Fruit fly (Drosophila melanogaster) whole organism, embryonic: ENCODE measurements around the gene COX7AL.

Source experiments
- CG12071 ChIP-seq: fragments of 200-800 bp; sonication (Bioruptor generic); optimal IDR thresholded peaks from 3 replicates; lab custom pipeline; 2018; ENCODE audit warnings: missing biosample characterization, mild to moderate bottlenecking, missing genetic modification characterization
- Lim3 ChIP-seq: fragments of 200-800 bp; sonication (Bioruptor generic); IDR thresholded peaks from 2 replicates; pipeline ENCODE4 v1.3.6; 2022; ENCODE audit warnings: missing biosample characterization, missing genetic modification characterization
- chn ChIP-seq: fragments of 200-800 bp; sonication (Bioruptor generic); optimal IDR thresholded peaks from 2 replicates; lab custom pipeline; 2016; ENCODE audit warnings: missing biosample characterization, missing genetic modification characterization
- cwo ChIP-seq: fragments of 200-800 bp; sonication (Bioruptor generic); optimal IDR thresholded peaks from 3 replicates; lab custom pipeline; 2017; ENCODE audit warnings: missing biosample characterization, missing genetic modification characterization, mild to moderate bottlenecking, moderate library complexity, missing genetic modification reagents

DNA sequence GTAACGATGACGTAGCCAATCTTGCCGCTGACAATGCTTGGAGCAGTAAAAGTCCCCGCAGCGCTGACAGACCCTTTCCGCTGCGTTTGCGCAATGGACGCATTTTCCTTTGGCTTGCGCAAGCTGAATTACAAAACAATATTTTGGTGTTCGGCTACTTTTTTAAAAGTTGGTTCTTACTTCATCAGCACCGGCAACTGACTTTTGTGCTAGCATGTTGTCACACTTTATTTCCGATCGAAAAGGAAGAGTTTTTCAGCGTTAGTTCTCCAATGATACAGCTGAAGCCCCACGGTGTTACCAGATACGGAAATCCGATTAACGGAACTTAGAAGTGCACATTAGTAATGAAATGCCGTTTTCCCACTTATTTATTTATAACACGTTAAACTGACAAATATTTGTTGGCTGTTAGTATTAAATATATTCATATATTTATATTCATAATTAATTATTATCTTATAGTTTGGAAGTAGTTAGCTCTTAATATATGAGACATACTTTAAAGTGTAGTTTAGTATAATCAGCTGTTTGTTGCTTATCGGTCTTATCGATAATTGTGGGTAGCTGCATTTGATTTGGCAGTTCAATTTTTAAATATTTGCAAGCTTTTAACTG lies 18.9 kb downstream of the COX7AL start, which contains the start of the genes Veneno and CG7963:
- TF ChIP-seq Lim3: no peak
- no peak for TF ChIP-seq cwo
- TF ChIP-seq CG12071: no peak
- no peak for TF ChIP-seq chn (GFP tag; lab: Kevin White, UChicago)
